Fruit fly (Drosophila melanogaster) whole organism, embryonic: ENCODE results near the gene Df31.

Experiments
- Adf1 ChIP-seq: fragments of 200-800 bp; sonication (Bioruptor generic); IDR thresholded peaks from 2 replicates; pipeline ENCODE4 v1.3.6; 2022; ENCODE audit warnings: missing biosample characterization, missing genetic modification characterization
- Asciz ChIP-seq: fragments of 200-800 bp; sonication (Bioruptor generic); optimal IDR thresholded peaks from 2 replicates; lab custom pipeline; 2017; ENCODE audit warnings: missing biosample characterization, mild to moderate bottlenecking, missing genetic modification characterization, missing genetic modification reagents
- Bteb2 ChIP-seq: fragments of 200-800 bp; sonication (Bioruptor generic); optimal IDR thresholded peaks from 2 replicates; lab custom pipeline; 2016; ENCODE audit warnings: missing biosample characterization, missing genetic modification characterization
- CG10147 ChIP-seq: fragments of 200-800 bp; sonication (Bioruptor generic); optimal IDR thresholded peaks from 2 replicates; lab custom pipeline; 2019; ENCODE audit warnings: missing biosample characterization, mild to moderate bottlenecking, missing genetic modification characterization, moderate library complexity
- CG10959 ChIP-seq: fragments of 200-800 bp; sonication (Bioruptor generic); IDR thresholded peaks from 2 replicates; pipeline ENCODE4 v1.3.6; 2022; ENCODE audit warnings: missing biosample characterization, missing genetic modification characterization
- CG11247 ChIP-seq: fragments of 200-800 bp; sonication (Bioruptor generic); IDR thresholded peaks from 2 replicates; pipeline ENCODE4 v1.3.6; 2022; ENCODE audit warnings: missing biosample characterization, missing genetic modification characterization
- CG11560 ChIP-seq: fragments of 200-800 bp; sonication (Bioruptor generic); IDR thresholded peaks from 3 replicates; pipeline ENCODE4 v1.3.6; 2022; ENCODE audit warnings: missing biosample characterization, missing genetic modification characterization
- CG12769 ChIP-seq: fragments of 200-800 bp; sonication (Bioruptor generic); optimal IDR thresholded peaks from 2 replicates; lab custom pipeline; 2019; ENCODE audit warnings: missing biosample characterization, mild to moderate bottlenecking, missing genetic modification characterization, moderate library complexity
- CG13424 ChIP-seq: fragments of 200-800 bp; sonication (Bioruptor generic); optimal IDR thresholded peaks from 2 replicates; lab custom pipeline; 2019; ENCODE audit warnings: missing biosample characterization, mild to moderate bottlenecking, missing genetic modification characterization, moderate library complexity
- CG15514 ChIP-seq: fragments of 200-800 bp; sonication (Bioruptor generic); optimal IDR thresholded peaks from 3 replicates; lab custom pipeline; 2017; ENCODE audit warnings: missing biosample characterization, missing genetic modification characterization, mild to moderate bottlenecking, moderate library complexity, missing genetic modification reagents
- CG15601 ChIP-seq: fragments of 200-800 bp; sonication (Bioruptor generic); optimal IDR thresholded peaks from 3 replicates; lab custom pipeline; 2019; ENCODE audit warnings: missing biosample characterization, mild to moderate bottlenecking, missing genetic modification characterization, moderate library complexity
- CG16815 ChIP-seq: fragments of 200-800 bp; sonication (Bioruptor generic); optimal IDR thresholded peaks from 3 replicates; lab custom pipeline; 2017; ENCODE audit warnings: missing biosample characterization, mild to moderate bottlenecking, missing genetic modification characterization
- CG17361 ChIP-seq: fragments of 200-800 bp; sonication (Bioruptor generic); IDR thresholded peaks from 3 replicates; pipeline ENCODE4 v1.3.6; 2022; ENCODE audit warnings: missing biosample characterization, missing genetic modification characterization
- CG18262 ChIP-seq: fragments of 200-800 bp; optimal IDR thresholded peaks from 3 replicates; lab custom pipeline; 2019; ENCODE audit warnings: missing biosample characterization, mild to moderate bottlenecking, missing genetic modification characterization, moderate library complexity
- CG30431 ChIP-seq: fragments of 200-800 bp; sonication (Bioruptor generic); optimal IDR thresholded peaks from 2 replicates; lab custom pipeline; 2017; ENCODE audit warnings: missing biosample characterization, missing genetic modification characterization
- CG3281 ChIP-seq: fragments of 200-800 bp; sonication (Bioruptor generic); optimal IDR thresholded peaks from 3 replicates; lab custom pipeline; 2017; ENCODE audit warnings: missing biosample characterization, mild to moderate bottlenecking, missing genetic modification characterization
- CG4424 ChIP-seq: fragments of 200-800 bp; sonication (Bioruptor generic); optimal IDR thresholded peaks from 3 replicates; lab custom pipeline; 2016; ENCODE audit warnings: missing biosample characterization, missing genetic modification characterization
- CG5180 ChIP-seq: fragments of 200-800 bp; sonication (Bioruptor generic); optimal IDR thresholded peaks from 3 replicates; lab custom pipeline; 2017; ENCODE audit warnings: missing biosample characterization, missing genetic modification characterization, mild to moderate bottlenecking, moderate library complexity, missing genetic modification reagents
- CG5953 ChIP-seq: fragments of 200-800 bp; sonication (Bioruptor generic); IDR thresholded peaks from 2 replicates; pipeline ENCODE4 v1.3.6; 2022; ENCODE audit warnings: missing biosample characterization, missing genetic modification characterization
- CG6175 ChIP-seq: fragments of 200-800 bp; sonication (Bioruptor generic); IDR thresholded peaks from 3 replicates; pipeline ENCODE4 v1.3.6; 2022; ENCODE audit warnings: missing biosample characterization, missing genetic modification characterization
- CG6654 ChIP-seq: fragments of 200-800 bp; sonication (Bioruptor generic); optimal IDR thresholded peaks from 2 replicates; lab custom pipeline; 2017; ENCODE audit warnings: missing biosample characterization, mild to moderate bottlenecking, missing genetic modification characterization
- CG7745 ChIP-seq: fragments of 200-800 bp; sonication (Bioruptor generic); optimal IDR thresholded peaks from 2 replicates; lab custom pipeline; 2018; ENCODE audit warnings: missing biosample characterization, mild to moderate bottlenecking, missing genetic modification characterization, moderate library complexity
- CG7786 ChIP-seq: fragments of 200-800 bp; sonication (Bioruptor generic); optimal IDR thresholded peaks from 2 replicates; lab custom pipeline; 2016; ENCODE audit warnings: missing biosample characterization, missing genetic modification characterization
- CG7987 ChIP-seq: fragments of 200-800 bp; sonication (Bioruptor generic); optimal IDR thresholded peaks from 2 replicates; lab custom pipeline; 2018; ENCODE audit warnings: missing biosample characterization, mild to moderate bottlenecking, missing genetic modification characterization, moderate library complexity
- CG8765 ChIP-seq: fragments of 200-800 bp; sonication (Bioruptor generic); IDR thresholded peaks from 2 replicates; pipeline ENCODE4 v1.3.6; 2022; ENCODE audit warnings: missing biosample characterization, missing genetic modification characterization
- CrebB ChIP-seq: fragments of 200-800 bp; sonication (Bioruptor generic); optimal IDR thresholded peaks from 3 replicates; lab custom pipeline; 2018; ENCODE audit warnings: missing biosample characterization, mild to moderate bottlenecking, missing genetic modification characterization
- D ChIP-seq, 2 experiments: fragments of 200-800 bp in 1 of 2; fragments of >200 bp in 1 of 2; sonication (Bioruptor generic) in 1 of 2; optimal IDR thresholded peaks; 2 replicates in 1 of 2; 3 replicates in 1 of 2; lab custom pipeline; 2017; ENCODE audit warnings: mild to moderate bottlenecking in 1 of 2, missing biosample characterization in 1 of 2, missing genetic modification characterization in 1 of 2, missing genetic modification reagents in 1 of 2
- Dad ChIP-seq: fragments of 200-800 bp; sonication (Bioruptor generic); optimal IDR thresholded peaks from 3 replicates; lab custom pipeline; 2016; ENCODE audit warnings: missing biosample characterization, missing genetic modification characterization
- Dref ChIP-seq: fragments of 200-800 bp; sonication (Bioruptor generic); IDR thresholded peaks from 2 replicates; pipeline ENCODE4 v1.3.6; 2022; ENCODE audit warnings: missing biosample characterization, missing genetic modification characterization
- GATAe ChIP-seq: fragments of 200-800 bp; sonication (Bioruptor generic); conservative IDR thresholded peaks from 2 replicates; pipeline ENCODE4 v1.3.6; 2022; ENCODE audit warnings: missing biosample characterization, missing genetic modification characterization
- Nf-YB ChIP-seq: fragments of 200-800 bp; sonication (Bioruptor generic); optimal IDR thresholded peaks from 3 replicates; lab custom pipeline; 2019; ENCODE audit warnings: missing biosample characterization, mild to moderate bottlenecking, missing genetic modification characterization, moderate library complexity
- Oaz ChIP-seq: fragments of 200-800 bp; sonication (Bioruptor generic); IDR thresholded peaks from 2 replicates; pipeline ENCODE4 v1.3.6; 2022; ENCODE audit warnings: missing biosample characterization, missing genetic modification characterization
- Stat92E ChIP-seq, 3 experiments: fragments of >200 bp in 2 of 3; fragments of 200-800 bp in 1 of 3; sonication (Bioruptor generic) in 1 of 3; optimal IDR thresholded peaks; 2 replicates each; lab custom pipeline; 2017 to 2019; ENCODE audit warnings: missing biosample characterization in 3 of 3, missing genetic modification characterization in 3 of 3, mild to moderate bottlenecking in 1 of 3, moderate library complexity in 1 of 3
- TFAM ChIP-seq: fragments of 200-800 bp; sonication (Bioruptor generic); optimal IDR thresholded peaks from 2 replicates; lab custom pipeline; 2017; ENCODE audit warnings: missing biosample characterization, missing genetic modification characterization, inconsistent platforms
- Taf1 ChIP-seq: fragments of 200-800 bp; sonication (Bioruptor generic); IDR thresholded peaks from 2 replicates; pipeline ENCODE4 v1.3.6; 2022; ENCODE audit warnings: missing biosample characterization, missing genetic modification characterization
- Xrp1 ChIP-seq: fragments of 200-800 bp; sonication (Bioruptor generic); IDR thresholded peaks from 2 replicates; pipeline ENCODE4 v1.3.6; 2022; ENCODE audit warnings: missing biosample characterization, missing genetic modification characterization
- bowl ChIP-seq: fragments of 200-800 bp; sonication (Bioruptor generic); IDR thresholded peaks from 2 replicates; pipeline ENCODE4 v1.3.6; 2022; ENCODE audit warnings: missing biosample characterization, missing genetic modification characterization
- cas ChIP-seq: fragments of 200-800 bp; sonication (Bioruptor generic); IDR thresholded peaks from 2 replicates; pipeline ENCODE4 v1.3.6; 2022; ENCODE audit warnings: missing biosample characterization, missing genetic modification characterization
- corto ChIP-seq: fragments of 200-800 bp; sonication (Bioruptor generic); optimal IDR thresholded peaks from 2 replicates; lab custom pipeline; 2016; ENCODE audit warnings: missing biosample characterization, mild to moderate bottlenecking, missing genetic modification characterization, moderate library complexity
- emc ChIP-seq: fragments of 200-800 bp; sonication (Bioruptor generic); optimal IDR thresholded peaks from 2 replicates; lab custom pipeline; 2016; ENCODE audit warnings: missing biosample characterization, missing genetic modification characterization
- gro ChIP-seq: fragments of 200-800 bp; sonication (Bioruptor generic); optimal IDR thresholded peaks from 2 replicates; lab custom pipeline; 2016; ENCODE audit warnings: missing biosample characterization, missing genetic modification characterization
- jigr1 ChIP-seq: fragments of 200-800 bp; sonication (Bioruptor generic); IDR thresholded peaks from 3 replicates; pipeline ENCODE4 v1.3.6; 2022; ENCODE audit warnings: missing biosample characterization, missing genetic modification characterization
- nerfin-2 ChIP-seq: fragments of 200-800 bp; sonication (Bioruptor generic); IDR thresholded peaks from 2 replicates; pipeline ENCODE4 v1.3.6; 2022; ENCODE audit warnings: missing biosample characterization, missing genetic modification characterization; ENCODE audit not compliant: partially characterized antibody
- nom ChIP-seq: fragments of 200-800 bp; sonication (Bioruptor generic); optimal IDR thresholded peaks from 2 replicates; lab custom pipeline; 2017; ENCODE audit warnings: missing biosample characterization, missing genetic modification characterization, mild to moderate bottlenecking, moderate library complexity, missing genetic modification reagents
- psq ChIP-seq: fragments of 200-800 bp; sonication (Bioruptor generic); optimal IDR thresholded peaks from 2 replicates; lab custom pipeline; 2017; ENCODE audit warnings: missing biosample characterization, missing genetic modification characterization
- repo ChIP-seq: fragments of 200-800 bp; sonication (Bioruptor generic); optimal IDR thresholded peaks from 2 replicates; lab custom pipeline; 2016; ENCODE audit warnings: missing biosample characterization, missing genetic modification characterization
- stwl ChIP-seq: fragments of 200-800 bp; sonication (Bioruptor generic); optimal IDR thresholded peaks from 3 replicates; lab custom pipeline; 2018; ENCODE audit warnings: missing biosample characterization, mild to moderate bottlenecking, missing genetic modification characterization, moderate library complexity
- zen ChIP-seq: fragments of 200-800 bp; sonication (Bioruptor generic); optimal IDR thresholded peaks from 3 replicates; lab custom pipeline; 2018; ENCODE audit warnings: missing biosample characterization, mild to moderate bottlenecking, missing genetic modification characterization, moderate library complexity

Gene Df31

dm6 chr2L:21623685-21624471, 5.9 kb downstream of the Df31 start, which contains the start of gene CG2201 (continued):
- TF ChIP-seq CG10147 (GFP tag; lab: Kevin White, UChicago) (peak; percentile 19), CG30431 (GFP tag; lab: Kevin White, UChicago) (no peak), CG5180 (GFP tag; lab: Kevin White, UChicago) (peak; percentile 81), CG16815 (no peak), CG10959 (GFP tag; lab: Robert Waterston, UW) (no peak), CG7786 (GFP tag; lab: Kevin White, UChicago) (no peak), CG5953 (peak; percentile 59; the same call in 1 of the 2 replicates), Asciz (peak; percentile 54), CG12769 (tag; lab: Kevin White, UChicago) (peak; percentile 14), cas (GFP tag; lab: Robert Waterston, UW) (no peak), CG6175 (GFP tag; lab: Robert Waterston, UW) (no peak), TFAM (GFP tag; lab: Kevin White, UChicago) (no peak), zen (tag; lab: Kevin White, UChicago) (peak; percentile 45), Adf1 (GFP tag; lab: Robert Waterston, UW) (no peak), CG18262 (tag; lab: Kevin White, UChicago) (peak; percentile 42), jigr1 (GFP tag; lab: Robert Waterston, UW) (no peak), CG7745 (tag; lab: Kevin White, UChicago) (no peak), CG11560 (tag; lab: Robert Waterston, UW) (no peak), Bteb2 (GFP tag; lab: Kevin White, UChicago) (peak; percentile 5), CG17361 (GFP tag; lab: Robert Waterston, UW) (peak; percentile 53; the same call in 2 of the 3 replicates), Dref (GFP tag; lab: Robert Waterston, UW) (no peak), Xrp1 (GFP tag; lab: Robert Waterston, UW) (no peak), corto (GFP tag; lab: Kevin White, UChicago) (no peak), CG3281 (GFP tag; lab: Kevin White, UChicago) (peak; percentile 55), CG11247 (peak; percentile 61), CG15514 (no peak), repo (GFP tag; lab: Kevin White, UChicago) (no peak), nerfin-2 (no peak), stwl (tag; lab: Kevin White, UChicago) (peak; percentile 48), Oaz (GFP tag; lab: Robert Waterston, UW) (no peak), CG4424 (peak; percentile 20), Nf-YB (no peak), psq (peak; percentile 37), Stat92E (GFP tag; optimal IDR thresholded peaks at IDR 0.05; lab: Kevin White, UChicago) (peak in 1 of 3 experiments; percentile 12), CG8765 (GFP tag; lab: Robert Waterston, UW) (0 out of 2 replicates have a peak, but pooled peaks have one; percentile 8), GATAe (GFP tag; lab: Robert Waterston, UW) (no peak), CG6654 (GFP tag; lab: Kevin White, UChicago) (no peak), nom (GFP tag; lab: Kevin White, UChicago) (no peak), Dad (no peak), CG7987 (GFP tag; lab: Kevin White, UChicago) (peak; percentile 51), bowl (GFP tag; lab: Robert Waterston, UW) (no peak), D (optimal IDR thresholded peaks at IDR 0.05; lab: Kevin White, UChicago) (no peak), D (GFP tag; optimal IDR thresholded peaks at IDR 0.05; lab: Kevin White, UChicago) (peak; percentile 68), CG15601 (tag; lab: Kevin White, UChicago) (peak; percentile 53), CG13424 (peak; percentile 66), gro (GFP tag; lab: Kevin White, UChicago) (no peak), Taf1 (GFP tag; lab: Robert Waterston, UW) (no peak), CrebB (no peak), emc (no peak)
